Worm (Caenorhabditis elegans) whole organism, L4 larva: Measurements from ENCODE around the gene abcx-1.

ENCODE experiments used
- ama-1 ChIP-seq: fragments of 150-350 bp; optimal IDR thresholded peaks from 2 replicates; lab custom pipeline; 2014; ENCODE audit warnings: inconsistent platforms, mixed read lengths
- ceh-44 ChIP-seq: fragments of 200-800 bp; sonication (Bioruptor generic); IDR thresholded peaks from 2 replicates; pipeline ENCODE4 v1.3.6; 2022; ENCODE audit warnings: missing genetic modification reagents, missing genetic modification characterization, missing compliant biosample characterization
- hlh-11 ChIP-seq: fragments of 200-800 bp; sonication (Bioruptor generic); optimal IDR thresholded peaks from 2 replicates; lab custom pipeline; 2018; ENCODE audit warnings: mild to moderate bottlenecking, missing genetic modification characterization, missing compliant biosample characterization
- lin-13 ChIP-seq: fragments of 150-350 bp; optimal IDR thresholded peaks from 2 replicates; lab custom pipeline; 2014; ENCODE audit warnings: missing biosample characterization, missing genetic modification reagents, missing genetic modification characterization
- madf-5 ChIP-seq, 2 experiments: fragments of 200-800 bp; sonication (Bioruptor generic); IDR thresholded peaks; 2 replicates each; pipeline ENCODE4 v1.3.6; 2022; ENCODE audit warnings: missing compliant biosample characterization in 2 of 2, missing genetic modification characterization in 2 of 2
- mxl-2 ChIP-seq: fragments of 200-800 bp; sonication (Bioruptor generic); conservative IDR thresholded peaks from 2 replicates; pipeline ENCODE4 v1.3.6; 2022; ENCODE audit warnings: missing genetic modification reagents, missing genetic modification characterization, missing compliant biosample characterization
- nhr-111 ChIP-seq: fragments of 200-800 bp; sonication (Bioruptor generic); optimal IDR thresholded peaks from 2 replicates; lab custom pipeline; 2018; ENCODE audit warnings: mild to moderate bottlenecking, missing genetic modification characterization, missing compliant biosample characterization
- nhr-237 ChIP-seq: sonication (generic microtip); optimal IDR thresholded peaks from 2 replicates; lab custom pipeline; 2017; ENCODE audit warnings: missing biosample characterization, missing genetic modification characterization

ce11 chrII:6581236-6581635, 49.3 kb downstream of the abcx-1 start, which contains the start of gene C56C10.6:
- TF ChIP-seq ama-1 (lab: Kevin White, UChicago): no peak
- TF ChIP-seq madf-5 (GFP tag; IDR thresholded peaks at IDR 0.05; lab: Robert Waterston, UW): no peak
- TF ChIP-seq mxl-2 (GFP tag; lab: Robert Waterston, UW): no peak
- no peak for TF ChIP-seq nhr-111
- no peak for TF ChIP-seq ceh-44
- TF ChIP-seq lin-13: no peak
- no peak for TF ChIP-seq nhr-237
- TF ChIP-seq hlh-11 (tag; lab: Kevin White, UChicago): no peak
